Worm (Caenorhabditis elegans) whole organism, L1 larva: Measurements from ENCODE around the gene C05C12.1.

ENCODE experiments used
- C16A3.4 ChIP-seq: fragments of 150-350 bp; optimal IDR thresholded peaks from 2 replicates; lab custom pipeline; 2014; ENCODE audit warnings: missing biosample characterization, missing genetic modification characterization
- Y116A8C.19 ChIP-seq: sonication (generic microtip); optimal IDR thresholded peaks from 2 replicates; lab custom pipeline; 2016; ENCODE audit warnings: missing compliant biosample characterization, missing genetic modification characterization, borderline replicate concordance
- alr-1 ChIP-seq: fragments of 200-800 bp; sonication (Bioruptor generic); optimal IDR thresholded peaks from 2 replicates; lab custom pipeline; 2018; ENCODE audit warnings: borderline replicate concordance, mild to moderate bottlenecking, missing genetic modification characterization, missing compliant biosample characterization
- ceh-82 ChIP-seq, 3 experiments: fragments of 150-350 bp in 1 of 3; sonication (generic microtip) in 2 of 3; optimal IDR thresholded peaks; 2 replicates each; lab custom pipeline; 2014 to 2017; ENCODE audit warnings: missing biosample characterization in 3 of 3, missing genetic modification characterization in 3 of 3
- ceh-90 ChIP-seq: sonication (generic microtip); optimal IDR thresholded peaks from 2 replicates; lab custom pipeline; 2016; ENCODE audit warnings: missing genetic modification characterization, missing compliant biosample characterization
- dpl-1 ChIP-seq, 3 experiments: fragments of 150-350 bp in 2 of 3; sonication (generic microtip) in 1 of 3; optimal IDR thresholded peaks; 2 replicates each; lab custom pipeline; 2014 to 2017; ENCODE audit warnings: missing biosample characterization in 3 of 3, missing genetic modification characterization in 3 of 3, missing genetic modification reagents in 3 of 3
- dsc-1 ChIP-seq: sonication (generic microtip); optimal IDR thresholded peaks from 2 replicates; lab custom pipeline; 2016; ENCODE audit warnings: mild to moderate bottlenecking, missing genetic modification characterization, missing compliant biosample characterization
- efl-1 ChIP-seq, 4 experiments: fragments of 150-350 bp; optimal IDR thresholded peaks in 3 of 4; peaks in 1 of 4; 1 replicate in 1 of 4; 2 replicates in 3 of 4; lab custom pipeline; 2014; ENCODE audit warnings: missing biosample characterization in 2 of 4, missing genetic modification characterization in 2 of 4, missing genetic modification reagents in 2 of 4
- elt-2 ChIP-seq: sonication (generic microtip); optimal IDR thresholded peaks from 2 replicates; lab custom pipeline; 2016; ENCODE audit warnings: missing genetic modification characterization, mild to moderate bottlenecking, inconsistent platforms, missing compliant biosample characterization, missing genetic modification reagents
- fkh-10 ChIP-seq: sonication (generic microtip); optimal IDR thresholded peaks from 2 replicates; lab custom pipeline; 2017; ENCODE audit warnings: missing biosample characterization, missing genetic modification reagents, missing genetic modification characterization
- fkh-4 ChIP-seq: sonication (generic microtip); optimal IDR thresholded peaks from 2 replicates; lab custom pipeline; 2016; ENCODE audit warnings: missing compliant biosample characterization, missing genetic modification characterization, borderline replicate concordance
- fos-1 ChIP-seq: fragments of 150-350 bp; optimal IDR thresholded peaks from 2 replicates; lab custom pipeline; 2014; ENCODE audit warnings: missing biosample characterization, missing genetic modification characterization
- isw-1 ChIP-seq: fragments of 200-800 bp; sonication (Bioruptor generic); IDR thresholded peaks from 2 replicates; pipeline ENCODE4 v1.3.6; 2022; ENCODE audit warnings: missing genetic modification characterization, missing compliant biosample characterization
- jun-1 ChIP-seq: fragments of 150-350 bp; optimal IDR thresholded peaks from 2 replicates; lab custom pipeline; 2014; ENCODE audit warnings: missing biosample characterization, missing genetic modification reagents, missing genetic modification characterization
- lin-14 ChIP-seq: fragments of 200-800 bp; sonication (Bioruptor generic); optimal IDR thresholded peaks from 2 replicates; lab custom pipeline; 2018; ENCODE audit warnings: mild to moderate bottlenecking, missing genetic modification characterization, moderate library complexity, missing compliant biosample characterization
- lin-15B ChIP-seq: fragments of 150-350 bp; sonication (generic microtip); optimal IDR thresholded peaks from 3 replicates; lab custom pipeline; 2014; ENCODE audit warnings: missing biosample characterization, missing genetic modification characterization
- lin-35 ChIP-seq, 2 experiments: fragments of 150-350 bp; optimal IDR thresholded peaks; 2 replicates each; lab custom pipeline; 2014; ENCODE audit warnings: missing biosample characterization in 2 of 2, missing genetic modification characterization in 2 of 2, missing genetic modification reagents in 2 of 2
- lir-3 ChIP-seq: sonication (generic microtip); optimal IDR thresholded peaks from 2 replicates; lab custom pipeline; 2016; ENCODE audit warnings: mild to moderate bottlenecking, missing genetic modification characterization, moderate library complexity, missing compliant biosample characterization; ENCODE audit not compliant: poor library complexity
- mdl-1 ChIP-seq, 2 experiments: fragments of 150-350 bp; optimal IDR thresholded peaks; 2 replicates each; lab custom pipeline; 2014 to 2017; ENCODE audit warnings: missing biosample characterization in 2 of 2, missing genetic modification characterization in 2 of 2, inconsistent platforms in 1 of 2
- mef-2 ChIP-seq: fragments of 150-350 bp; optimal IDR thresholded peaks from 2 replicates; lab custom pipeline; 2014; ENCODE audit warnings: missing biosample characterization, missing genetic modification characterization
- mep-1 ChIP-seq: fragments of 150-350 bp; optimal IDR thresholded peaks from 2 replicates; lab custom pipeline; 2014; ENCODE audit warnings: missing biosample characterization, missing genetic modification characterization
- nhr-12 ChIP-seq: sonication (generic microtip); optimal IDR thresholded peaks from 2 replicates; lab custom pipeline; 2017; ENCODE audit warnings: missing biosample characterization, missing genetic modification characterization
- nhr-19 ChIP-seq: fragments of 200-800 bp; sonication (Bioruptor generic); conservative IDR thresholded peaks from 2 replicates; pipeline ENCODE4 v1.3.6; 2022; ENCODE audit warnings: missing genetic modification characterization, missing compliant biosample characterization
- nhr-71 ChIP-seq: sonication (generic microtip); optimal IDR thresholded peaks from 2 replicates; lab custom pipeline; 2016; ENCODE audit warnings: mild to moderate bottlenecking, missing genetic modification characterization, moderate library complexity, missing compliant biosample characterization
- pag-3 ChIP-seq: sonication (generic microtip); optimal IDR thresholded peaks from 2 replicates; lab custom pipeline; 2017; ENCODE audit warnings: missing genetic modification characterization, mild to moderate bottlenecking, missing compliant biosample characterization, antibody characterized with exemption, borderline replicate concordance; ENCODE audit not compliant: insufficient read depth
- pqm-1 ChIP-seq: sonication (generic microtip); optimal IDR thresholded peaks from 3 replicates; lab custom pipeline; 2017; ENCODE audit warnings: missing biosample characterization, missing genetic modification characterization
- rnt-1 ChIP-seq: sonication (generic microtip); optimal IDR thresholded peaks from 2 replicates; lab custom pipeline; 2016; ENCODE audit warnings: mild to moderate bottlenecking, missing genetic modification characterization, moderate library complexity, missing compliant biosample characterization
- snu-23 ChIP-seq: sonication (generic microtip); optimal IDR thresholded peaks from 2 replicates; lab custom pipeline; 2016; ENCODE audit warnings: missing genetic modification characterization, missing compliant biosample characterization
- swsn-7 ChIP-seq: sonication (generic microtip); optimal IDR thresholded peaks from 2 replicates; lab custom pipeline; 2016; ENCODE audit warnings: missing genetic modification characterization, missing compliant biosample characterization
- tbx-2 ChIP-seq: sonication (generic microtip); optimal IDR thresholded peaks from 2 replicates; lab custom pipeline; 2016; ENCODE audit warnings: missing genetic modification characterization, missing compliant biosample characterization
- tlp-1 ChIP-seq: fragments of 150-350 bp; optimal IDR thresholded peaks from 2 replicates; lab custom pipeline; 2014; ENCODE audit warnings: missing biosample characterization, missing genetic modification characterization
- unc-130 ChIP-seq: fragments of 150-350 bp; optimal IDR thresholded peaks from 2 replicates; lab custom pipeline; 2017; ENCODE audit warnings: missing biosample characterization, missing genetic modification characterization, inconsistent platforms
- unc-30 ChIP-seq: sonication (generic microtip); optimal IDR thresholded peaks from 2 replicates; lab custom pipeline; 2017; ENCODE audit warnings: missing biosample characterization, missing genetic modification characterization
- unc-62 ChIP-seq: fragments of 150-350 bp; optimal IDR thresholded peaks from 2 replicates; lab custom pipeline; 2014; ENCODE audit warnings: missing biosample characterization, missing genetic modification reagents, missing genetic modification characterization
- unc-86 ChIP-seq: sonication (generic microtip); optimal IDR thresholded peaks from 2 replicates; lab custom pipeline; 2016; ENCODE audit warnings: missing genetic modification characterization, missing compliant biosample characterization
- vab-15 ChIP-seq: sonication (generic microtip); optimal IDR thresholded peaks from 2 replicates; lab custom pipeline; 2017; ENCODE audit warnings: missing genotype, mild to moderate bottlenecking, missing genetic modification characterization, missing compliant biosample characterization
- xbp-1 ChIP-seq: sonication (generic microtip); optimal IDR thresholded peaks from 2 replicates; lab custom pipeline; 2016; ENCODE audit warnings: missing genetic modification characterization, missing compliant biosample characterization

The C05C12.1 gene

DNA sequence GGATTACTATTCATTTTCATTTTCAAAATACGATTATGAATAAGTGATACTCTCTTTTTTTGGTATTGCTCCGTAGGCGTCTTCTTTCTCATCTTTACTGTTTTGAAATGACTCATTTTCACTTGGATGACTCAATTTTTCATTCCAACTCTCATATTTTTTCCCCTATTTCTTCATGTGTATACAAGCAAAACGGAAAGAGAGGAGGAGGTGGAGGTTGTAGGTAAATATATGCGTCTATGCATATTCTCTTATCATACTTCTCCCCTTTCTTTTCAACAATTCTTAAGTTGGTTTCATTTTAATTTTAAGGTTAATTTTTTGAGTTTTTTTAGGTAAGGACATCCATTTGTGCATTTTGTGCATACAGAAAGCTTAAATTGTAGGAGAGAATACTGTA, 32.3 kb downstream of the C05C12.1 start:
- TF ChIP-seq efl-1 (optimal IDR thresholded peaks at IDR 0.05; lab: Kevin White, UChicago) (no peak), efl-1 (GFP tag; optimal IDR thresholded peaks at IDR 0.05 in 1 of 2; lab: Kevin White, UChicago) (peak in 1 of 2 experiments; percentile 55), pqm-1 (tag; lab: Kevin White, UChicago) (no peak), dsc-1 (no peak), swsn-7 (tag; lab: Kevin White, UChicago) (no peak), elt-2 (tag; lab: Kevin White, UChicago) (peak; percentile 3)

DNA sequence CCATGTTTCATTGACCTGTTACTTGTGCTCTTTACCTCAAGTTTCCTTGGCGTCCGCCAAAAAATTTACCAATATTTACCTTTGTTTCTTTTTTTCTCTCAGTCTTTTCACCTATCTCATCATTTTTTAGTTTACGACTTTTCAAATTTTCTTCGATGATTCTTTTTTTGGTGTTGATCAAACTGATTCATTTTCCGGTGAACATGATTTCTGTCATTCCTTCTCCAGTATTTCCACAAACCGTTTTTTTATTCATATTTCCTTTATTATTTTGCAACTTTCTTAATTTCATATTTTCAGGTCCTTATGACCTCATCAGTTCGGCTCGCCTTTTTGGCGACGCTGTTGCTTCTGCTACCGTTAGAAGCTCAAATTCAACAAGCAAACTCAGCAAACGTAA, 33.7 kb downstream of the C05C12.1 start, which contains the start of gene F54D1.6:
Gene F54D1.6 (plus strand): TSS at position 301 of the 400 bp plus-strand sequence.
- TF ChIP-seq ceh-90 (tag; lab: Kevin White, UChicago), result no peak
- TF ChIP-seq nhr-12 (tag; lab: Kevin White, UChicago), result no peak
- no peak for TF ChIP-seq efl-1 (optimal IDR thresholded peaks at IDR 0.05; lab: Kevin White, UChicago)
- TF ChIP-seq efl-1 (GFP tag; optimal IDR thresholded peaks at IDR 0.05 in 1 of 2; lab: Kevin White, UChicago), result peak in 1 of 2 experiments; percentile 58
- TF ChIP-seq pag-3 (tag; lab: Kevin White, UChicago), result no peak
- no peak for TF ChIP-seq dpl-1 (GFP tag; optimal IDR thresholded peaks at IDR 0.05; lab: Kevin White, UChicago)

ce11 chrIV:11288965-11289364, 35.2 kb downstream of the C05C12.1 start:
- TF ChIP-seq unc-62 (GFP tag; lab: Kevin White, UChicago) (no peak), jun-1 (tag; lab: Kevin White, UChicago) (no peak), lin-35 (GFP tag; optimal IDR thresholded peaks at IDR 0.05; lab: Kevin White, UChicago) (peak in 1 of 2 experiments; percentile 46), elt-2 (tag; lab: Kevin White, UChicago) (peak; percentile 91), lin-14 (peak; percentile 6), lin-15B (tag; lab: Kevin White, UChicago) (no peak), mep-1 (tag; lab: Kevin White, UChicago) (no peak), pqm-1 (tag; lab: Kevin White, UChicago) (peak; percentile 83), nhr-71 (tag; lab: Kevin White, UChicago) (no peak)
- TF ChIP-seq, all 84 proteins: peak for 4

- no peak for TF ChIP-seq nhr-71 (tag; lab: Kevin White, UChicago)
- no peak for TF ChIP-seq C16A3.4 (tag; lab: Kevin White, UChicago)
Measured at ce11 chrIV:11296787-11297186, 43.0 kb downstream of the C05C12.1 start, which contains the start of gene mttu-1. Gene mttu-1 (minus strand): TSS chrIV:11296887.

ce11 chrIV:11298154-11299086, 44.6 kb downstream of the C05C12.1 start, which contains the start of the genes B0035.15 and dnj-1:
Gene B0035.15 (minus strand): TSS chrIV:11298252.
Gene dnj-1 (plus strand): TSS chrIV:11299036.
- TF ChIP-seq fkh-10, result no peak
- no peak for TF ChIP-seq tlp-1 (tag; lab: Kevin White, UChicago)
- no peak for TF ChIP-seq pag-3 (tag; lab: Kevin White, UChicago)
- TF ChIP-seq tbx-2, result peak; percentile 16
- peak; percentile 78 for TF ChIP-seq lin-14
- no peak for TF ChIP-seq fos-1 (tag; lab: Kevin White, UChicago)
- TF ChIP-seq dsc-1, result peak; percentile 60
- TF ChIP-seq xbp-1 (tag; lab: Kevin White, UChicago), result peak; percentile 61
- peak in 1 of 2 experiments; percentile 12 for TF ChIP-seq mdl-1 (tag; optimal IDR thresholded peaks at IDR 0.05; lab: Kevin White, UChicago)
- TF ChIP-seq rnt-1, result peak; percentile 32
- no peak for TF ChIP-seq nhr-19
- no peak for TF ChIP-seq lir-3 (tag; lab: Kevin White, UChicago)
- peak; percentile 17 to 30 for TF ChIP-seq efl-1 (optimal IDR thresholded peaks at IDR 0.05; lab: Kevin White, UChicago)
- TF ChIP-seq efl-1 (GFP tag; optimal IDR thresholded peaks at IDR 0.05 in 1 of 2; lab: Kevin White, UChicago), result peak; percentile 35 to 47
- no peak for TF ChIP-seq mef-2 (tag; lab: Kevin White, UChicago)
- TF ChIP-seq pqm-1 (tag; lab: Kevin White, UChicago), result no peak
- peak in 1 of 3 experiments; percentile 43 for TF ChIP-seq dpl-1 (GFP tag; optimal IDR thresholded peaks at IDR 0.05; lab: Kevin White, UChicago)
- no peak for TF ChIP-seq isw-1 (GFP tag; lab: Robert Waterston, UW)
- TF ChIP-seq snu-23, result peak; percentile 30
- no peak for TF ChIP-seq vab-15
- peak; percentile 16 for TF ChIP-seq unc-130 (tag; lab: Kevin White, UChicago)
- peak; percentile 37 for TF ChIP-seq mep-1 (tag; lab: Kevin White, UChicago)
- TF ChIP-seq alr-1 (tag; lab: Kevin White, UChicago), result no peak
- no peak for TF ChIP-seq Y116A8C.19 (tag; lab: Kevin White, UChicago)
- TF ChIP-seq ceh-82 (tag; optimal IDR thresholded peaks at IDR 0.05; lab: Kevin White, UChicago), result peak in 2 of 3 experiments; percentile 19 to 39
- peak; percentile 26 for TF ChIP-seq lin-15B (tag; lab: Kevin White, UChicago)
- TF ChIP-seq unc-30 (tag; lab: Kevin White, UChicago), result no peak
- TF ChIP-seq unc-86 (tag; lab: Kevin White, UChicago), result no peak
- no peak for TF ChIP-seq fkh-4 (tag; lab: Kevin White, UChicago)
- no peak for TF ChIP-seq nhr-12 (tag; lab: Kevin White, UChicago)
